Worm (Caenorhabditis elegans) whole organism, L3 larva: ENCODE results near the gene picc-1.

ENCODE experiments used
- aly-2 ChIP-seq: fragments of 150-350 bp; optimal IDR thresholded peaks from 2 replicates; lab custom pipeline; 2014; ENCODE audit warnings: missing biosample characterization, missing genetic modification characterization
- ama-1 ChIP-seq: fragments of 150-350 bp; optimal IDR thresholded peaks from 2 replicates; lab custom pipeline; 2018
- ceh-82 ChIP-seq: fragments of 150-350 bp; optimal IDR thresholded peaks from 2 replicates; lab custom pipeline; 2014; ENCODE audit warnings: missing biosample characterization, missing genetic modification characterization
- fkh-10 ChIP-seq: sonication (generic microtip); optimal IDR thresholded peaks from 2 replicates; lab custom pipeline; 2017; ENCODE audit warnings: missing biosample characterization, missing genetic modification reagents, missing genetic modification characterization
- fos-1 ChIP-seq: fragments of 150-350 bp; optimal IDR thresholded peaks from 2 replicates; lab custom pipeline; 2014; ENCODE audit warnings: missing biosample characterization, missing genetic modification characterization
- mdl-1 ChIP-seq: fragments of 150-350 bp; optimal IDR thresholded peaks from 2 replicates; lab custom pipeline; 2014; ENCODE audit warnings: missing biosample characterization, missing genetic modification characterization
- nhr-11 ChIP-seq: fragments of 150-350 bp; optimal IDR thresholded peaks from 2 replicates; lab custom pipeline; 2014; ENCODE audit warnings: missing biosample characterization, missing genetic modification characterization
- nhr-12 ChIP-seq: fragments of 150-350 bp; optimal IDR thresholded peaks from 2 replicates; lab custom pipeline; 2014; ENCODE audit warnings: missing biosample characterization, missing genetic modification characterization
- nhr-237 ChIP-seq: fragments of 150-350 bp; optimal IDR thresholded peaks from 2 replicates; lab custom pipeline; 2014; ENCODE audit warnings: missing biosample characterization, missing genetic modification characterization
- nhr-67 ChIP-seq: fragments of 150-350 bp; optimal IDR thresholded peaks from 2 replicates; lab custom pipeline; 2014; ENCODE audit warnings: missing biosample characterization, missing genetic modification characterization
- nhr-76 ChIP-seq: fragments of 150-350 bp; sonication (generic microtip); optimal IDR thresholded peaks from 5 replicates; lab custom pipeline; 2014; ENCODE audit warnings: missing biosample characterization, missing genetic modification characterization
- snpc-4 ChIP-seq: fragments of 150-350 bp; optimal IDR thresholded peaks from 2 replicates; lab custom pipeline; 2014; ENCODE audit warnings: missing biosample characterization, missing genetic modification characterization
- unc-39 ChIP-seq: sonication (generic microtip); optimal IDR thresholded peaks from 4 replicates; lab custom pipeline; 2017; ENCODE audit warnings: missing biosample characterization, missing genetic modification characterization
- zag-1 ChIP-seq: fragments of 150-350 bp; optimal IDR thresholded peaks from 2 replicates; lab custom pipeline; 2014; ENCODE audit warnings: missing biosample characterization, missing genetic modification characterization

ce11 chrV:5984244-5984643, 34.5 kb upstream of the picc-1 start:
- TF ChIP-seq nhr-11: no peak
- TF ChIP-seq zag-1 (tag; lab: Kevin White, UChicago): no peak
- no peak for TF ChIP-seq unc-39 (tag; lab: Kevin White, UChicago)
- TF ChIP-seq nhr-67: no peak
- TF ChIP-seq ceh-82 (tag; lab: Kevin White, UChicago): no peak
- TF ChIP-seq nhr-237: no peak
- no peak for TF ChIP-seq mdl-1 (tag; lab: Kevin White, UChicago)
- TF ChIP-seq nhr-76: no peak
- no peak for TF ChIP-seq nhr-12 (tag; lab: Kevin White, UChicago)
- TF ChIP-seq aly-2 (tag; lab: Kevin White, UChicago): no peak
- no peak for TF ChIP-seq fkh-10 (GFP tag; lab: Kevin White, UChicago)
- TF ChIP-seq ama-1: no peak
- no peak for TF ChIP-seq fos-1 (tag; lab: Kevin White, UChicago)
- no peak for TF ChIP-seq snpc-4 (tag; lab: Kevin White, UChicago)
